Worm (Caenorhabditis elegans) whole organism, L4/young adult: Measurements from ENCODE around the gene T04H1.13.

Source experiments
- W03F9.2 ChIP-seq: fragments of 150-350 bp; optimal IDR thresholded peaks from 2 replicates; lab custom pipeline; 2014; ENCODE audit warnings: missing biosample characterization, missing genetic modification characterization
- dao-5 ChIP-seq: sonication (generic microtip); optimal IDR thresholded peaks from 2 replicates; lab custom pipeline; 2016; ENCODE audit warnings: missing genotype, missing genetic modification characterization, moderate library complexity, missing compliant biosample characterization
- him-1 ChIP-seq: sonication (generic microtip); optimal IDR thresholded peaks from 2 replicates; lab custom pipeline; 2016; ENCODE audit warnings: missing genotype, missing genetic modification reagents, missing genetic modification characterization, missing compliant biosample characterization

DNA sequence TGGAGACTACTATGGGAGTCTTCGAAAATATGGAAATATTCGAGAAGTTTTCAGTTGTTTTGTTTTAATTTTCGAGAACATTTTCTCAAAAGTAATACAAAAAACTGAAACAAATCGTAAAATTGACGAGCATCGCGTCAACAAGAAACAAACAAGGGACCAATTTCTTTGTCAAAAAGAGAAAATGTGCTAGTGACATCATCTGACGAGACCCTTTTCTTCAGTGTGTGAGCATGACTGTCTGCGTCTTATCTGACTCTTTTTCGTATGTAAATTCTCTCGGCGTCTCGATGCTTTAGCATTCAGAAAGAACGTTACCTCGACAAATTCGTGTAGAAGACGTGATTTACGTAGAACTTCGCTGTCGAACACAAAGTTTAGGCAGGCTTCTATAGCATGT lies 42.8 kb upstream of the T04H1.13 start:
- TF ChIP-seq W03F9.2 (tag; lab: Kevin White, UChicago), result no peak
- TF ChIP-seq him-1 (tag; lab: Kevin White, UChicago), result no peak
- TF ChIP-seq dao-5, result no peak
